Fruit fly (Drosophila melanogaster): Measurements from ENCODE around the gene CG31815.

Gene CG31815

DNA sequence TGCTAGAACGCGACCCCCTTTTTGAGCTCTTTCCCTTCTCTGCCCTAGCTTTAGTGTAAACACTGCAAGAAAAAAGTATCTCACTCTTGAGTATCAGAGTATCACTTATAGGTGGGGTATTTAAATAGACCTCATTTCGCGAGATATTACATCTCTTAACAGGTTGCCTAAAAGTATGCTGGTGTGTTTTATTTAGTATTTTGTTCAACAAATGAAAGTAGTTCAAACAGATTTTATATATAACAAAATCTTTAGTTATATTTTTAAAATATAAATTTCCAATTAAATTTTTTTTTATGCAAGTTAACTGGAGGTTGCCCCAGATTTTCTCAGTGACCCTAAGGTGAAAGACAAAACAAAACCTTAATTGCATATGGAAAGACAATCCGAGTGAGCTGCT is 14.1 kb upstream of the CG31815 start (continued):
- TF ChIP-seq fkh (GFP tag; optimal IDR thresholded peaks at IDR 0.05) (no peak), CG9139 (GFP tag; optimal IDR thresholded peaks at IDR 0.05) (peak; percentile 73), CG11762 (GFP tag; optimal IDR thresholded peaks at IDR 0.05; ENCODE audit: insufficient read depth) (no peak), Met (GFP tag; optimal IDR thresholded peaks at IDR 0.05) (no peak), CG11902 (GFP tag; optimal IDR thresholded peaks at IDR 0.05) (peak; percentile 50), CG7368 (GFP tag; optimal IDR thresholded peaks at IDR 0.05) (peak; percentile 22), dsx (GFP tag; optimal IDR thresholded peaks at IDR 0.05; ENCODE audit: poor library complexity, severe bottlenecking) (peak; percentile 78), spab (GFP tag; optimal IDR thresholded peaks at IDR 0.05) (peak; percentile 61), CG6792 (GFP tag; optimal IDR thresholded peaks at IDR 0.05) (no peak), Hr38 (GFP tag; optimal IDR thresholded peaks at IDR 0.05) (no peak), CG10669 (GFP tag; optimal IDR thresholded peaks at IDR 0.05) (peak; percentile 78), CG10631 (GFP tag; optimal IDR thresholded peaks at IDR 0.05) (peak; percentile 81), vri (GFP tag; optimal IDR thresholded peaks at IDR 0.05) (no peak), Ets96B (tag; optimal IDR thresholded peaks at IDR 0.05) (peak; percentile 91)

DNA sequence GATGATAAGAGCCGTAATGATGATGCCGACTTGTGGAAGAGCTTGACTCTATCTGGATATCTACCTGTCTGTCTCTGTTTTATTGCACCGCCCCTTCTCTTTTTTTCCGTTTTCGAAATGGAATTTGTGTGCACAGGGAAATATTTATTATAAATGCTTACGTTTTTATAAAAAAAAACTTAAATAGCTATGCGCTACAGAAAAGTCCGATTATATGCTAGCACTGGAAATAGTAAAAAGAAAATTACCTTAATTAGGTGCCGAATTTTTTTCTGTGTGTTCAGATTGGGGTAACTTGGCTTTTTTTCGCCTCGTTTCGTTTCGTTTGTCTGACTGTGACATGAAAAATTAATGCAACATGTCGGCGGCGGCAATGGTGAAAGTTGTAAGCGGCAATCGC is 13.7 kb upstream of the CG31815 start:
- TF ChIP-seq vri (GFP tag; optimal IDR thresholded peaks at IDR 0.05) (peak; percentile 32), Eip75B (GFP tag; optimal IDR thresholded peaks at IDR 0.05) (peak; percentile 81), Hr4 (GFP tag; optimal IDR thresholded peaks at IDR 0.05) (peak; percentile 92), Hr38 (GFP tag; optimal IDR thresholded peaks at IDR 0.05) (no peak), CG6792 (GFP tag; optimal IDR thresholded peaks at IDR 0.05) (peak; percentile 90), svp (GFP tag) (peak; percentile 87), Met (GFP tag; optimal IDR thresholded peaks at IDR 0.05) (peak; percentile 67), CG6276 (GFP tag; optimal IDR thresholded peaks at IDR 0.05) (peak; percentile 83), Sox102F (GFP tag; optimal IDR thresholded peaks at IDR 0.05) (peak; percentile 75), dac (GFP tag; optimal IDR thresholded peaks at IDR 0.05) (peak; percentile 75), lz (GFP tag; optimal IDR thresholded peaks at IDR 0.05) (peak; percentile 78), OdsH (GFP tag; optimal IDR thresholded peaks at IDR 0.05) (peak; percentile 88), CG11762 (GFP tag; optimal IDR thresholded peaks at IDR 0.05; ENCODE audit: insufficient read depth) (peak; percentile 79), CG15336 (GFP tag; IDR thresholded peaks at IDR 0.05) (peak; percentile 94), Eip78C (GFP tag) (peak; percentile 96), CG6808 (GFP tag; optimal IDR thresholded peaks at IDR 0.05) (peak; percentile 67), cyc (GFP tag; optimal IDR thresholded peaks at IDR 0.05) (peak; percentile 68), Ets96B (tag; optimal IDR thresholded peaks at IDR 0.05) (peak; percentile 69), CG6163 (GFP tag; IDR thresholded peaks at IDR 0.05) (peak; percentile 94), Sox14 (GFP tag; optimal IDR thresholded peaks at IDR 0.05) (peak; percentile 89), acj6 (GFP tag; optimal IDR thresholded peaks at IDR 0.05) (peak; percentile 88), fd59A (GFP tag; optimal IDR thresholded peaks at IDR 0.05) (peak; percentile 65), Ets21C (GFP tag; optimal IDR thresholded peaks at IDR 0.05) (peak; percentile 52), ss (GFP tag; optimal IDR thresholded peaks at IDR 0.05) (no peak), Hr39 (GFP tag; optimal IDR thresholded peaks at IDR 0.05) (peak; percentile 66), CG3919 (GFP tag; optimal IDR thresholded peaks at IDR 0.05) (peak; percentile 89), achi (GFP tag; optimal IDR thresholded peaks at IDR 0.05) (peak; percentile 85), CG10631 (GFP tag; optimal IDR thresholded peaks at IDR 0.05) (peak; percentile 79), Lpt (GFP tag; optimal IDR thresholded peaks at IDR 0.05) (peak; percentile 81), topi (GFP tag; optimal IDR thresholded peaks at IDR 0.05) (peak; percentile 80), CG34406 (GFP tag; optimal IDR thresholded peaks at IDR 0.05) (peak; percentile 76), CG10669 (GFP tag; optimal IDR thresholded peaks at IDR 0.05) (peak; percentile 82), eg (GFP tag; IDR thresholded peaks at IDR 0.05) (peak; percentile 92), Blimp-1 (GFP tag; optimal IDR thresholded peaks at IDR 0.05) (peak; percentile 39), CG8319 (GFP tag; optimal IDR thresholded peaks at IDR 0.05) (peak; percentile 87), CG3032 (tag; optimal IDR thresholded peaks at IDR 0.05) (peak; percentile 79), CG11902 (GFP tag; optimal IDR thresholded peaks at IDR 0.05) (peak; percentile 84), Eip93F (GFP tag; optimal IDR thresholded peaks at IDR 0.05) (no peak), pdm3 (GFP tag; optimal IDR thresholded peaks at IDR 0.05) (peak; percentile 94), CG8632 (GFP tag; optimal IDR thresholded peaks at IDR 0.05) (peak; percentile 87), CG11294 (GFP tag; IDR thresholded peaks at IDR 0.05) (peak; percentile 61), CG31627 (GFP tag; optimal IDR thresholded peaks at IDR 0.05) (peak; percentile 78), CG9139 (GFP tag; optimal IDR thresholded peaks at IDR 0.05) (no peak), CG8119 (GFP tag; IDR thresholded peaks at IDR 0.05) (peak; percentile 92), fkh (GFP tag; optimal IDR thresholded peaks at IDR 0.05) (no peak), spab (GFP tag; optimal IDR thresholded peaks at IDR 0.05) (peak; percentile 79), dsx (GFP tag; optimal IDR thresholded peaks at IDR 0.05; ENCODE audit: poor library complexity, severe bottlenecking) (peak; percentile 19)
